Worm (Caenorhabditis elegans) whole organism, young adult: ENCODE data around the gene R05D3.3.

Experiments
- F33H1.4 ChIP-seq: fragments of 200-800 bp; sonication (Bioruptor generic); IDR thresholded peaks from 2 replicates; pipeline ENCODE4 v1.3.6; 2022; ENCODE audit warnings: missing genetic modification reagents, missing genetic modification characterization, missing compliant biosample characterization
- F37B4.10 ChIP-seq: fragments of 200-800 bp; sonication (Bioruptor generic); IDR thresholded peaks from 2 replicates; pipeline ENCODE4 v1.3.6; 2022; ENCODE audit warnings: missing genetic modification characterization, missing compliant biosample characterization
- K12H6.12 ChIP-seq: fragments of 200-800 bp; sonication (Bioruptor generic); optimal IDR thresholded peaks from 2 replicates; lab custom pipeline; 2018; ENCODE audit warnings: mild to moderate bottlenecking, missing genetic modification characterization, missing compliant biosample characterization
- T26A5.8 ChIP-seq: sonication (generic microtip); optimal IDR thresholded peaks from 2 replicates; lab custom pipeline; 2016; ENCODE audit warnings: missing genetic modification characterization, missing compliant biosample characterization
- Y53F4B.3 ChIP-seq: fragments of 200-800 bp; sonication (Bioruptor generic); IDR thresholded peaks from 2 replicates; pipeline ENCODE4 v1.3.6; 2022; ENCODE audit warnings: missing genetic modification reagents, missing genetic modification characterization, missing compliant biosample characterization
- Y53G8AR.9 ChIP-seq: fragments of 200-800 bp; sonication (Bioruptor generic); conservative IDR thresholded peaks from 2 replicates; pipeline ENCODE4 v1.3.6; 2022; ENCODE audit warnings: missing genetic modification reagents, missing genetic modification characterization, missing compliant biosample characterization
- Y67H2A.10 ChIP-seq: fragments of 200-800 bp; sonication (Bioruptor generic); conservative IDR thresholded peaks from 2 replicates; pipeline ENCODE4 v1.3.6; 2022; ENCODE audit warnings: missing genetic modification reagents, missing genetic modification characterization, missing compliant biosample characterization
- ZK185.1 ChIP-seq: sonication (generic microtip); optimal IDR thresholded peaks from 2 replicates; lab custom pipeline; 2016; ENCODE audit warnings: mild to moderate bottlenecking, missing genetic modification characterization, missing compliant biosample characterization; ENCODE audit not compliant: poor library complexity, severe bottlenecking
- akir-1 ChIP-seq: fragments of 200-800 bp; sonication (Bioruptor generic); optimal IDR thresholded peaks from 2 replicates; lab custom pipeline; 2018; ENCODE audit warnings: mild to moderate bottlenecking, missing genetic modification characterization, moderate library complexity, missing compliant biosample characterization
- atf-7 ChIP-seq: sonication (generic microtip); optimal IDR thresholded peaks from 2 replicates; lab custom pipeline; 2017; ENCODE audit warnings: mild to moderate bottlenecking, missing genetic modification characterization, missing compliant biosample characterization
- ceh-40 ChIP-seq: fragments of 200-800 bp; sonication (Bioruptor generic); IDR thresholded peaks from 2 replicates; pipeline ENCODE4 v1.3.6; 2022; ENCODE audit warnings: missing genetic modification characterization, missing compliant biosample characterization
- ceh-58 ChIP-seq: fragments of 200-800 bp; sonication (Bioruptor generic); IDR thresholded peaks from 2 replicates; pipeline ENCODE4 v1.3.6; 2022; ENCODE audit warnings: missing genetic modification characterization, missing compliant biosample characterization
- ceh-91 ChIP-seq: fragments of 200-800 bp; sonication (Bioruptor generic); IDR thresholded peaks from 2 replicates; pipeline ENCODE4 v1.3.6; 2022; ENCODE audit warnings: missing genetic modification reagents, missing genetic modification characterization, missing compliant biosample characterization
- chd-7 ChIP-seq: sonication (generic microtip); optimal IDR thresholded peaks from 2 replicates; lab custom pipeline; 2016; ENCODE audit warnings: mild to moderate bottlenecking, missing genetic modification characterization, moderate library complexity, missing compliant biosample characterization
- die-1 ChIP-seq: sonication (generic microtip); optimal IDR thresholded peaks from 2 replicates; lab custom pipeline; 2016; ENCODE audit warnings: missing genotype, mild to moderate bottlenecking, missing genetic modification characterization, missing compliant biosample characterization
- egrh-3 ChIP-seq: fragments of 200-800 bp; sonication (Bioruptor generic); IDR thresholded peaks from 2 replicates; pipeline ENCODE4 v1.3.6; 2022; ENCODE audit warnings: missing genetic modification reagents, missing genetic modification characterization, missing compliant biosample characterization
- ekl-4 ChIP-seq: fragments of 200-800 bp; sonication (Bioruptor generic); IDR thresholded peaks from 2 replicates; pipeline ENCODE4 v1.3.6; 2022; ENCODE audit warnings: missing genetic modification reagents, missing genetic modification characterization, missing compliant biosample characterization
- gei-17 ChIP-seq: fragments of 200-800 bp; sonication (Bioruptor generic); optimal IDR thresholded peaks from 2 replicates; lab custom pipeline; 2018; ENCODE audit warnings: mild to moderate bottlenecking, missing genetic modification characterization, missing compliant biosample characterization
- him-1 ChIP-seq: sonication (generic microtip); optimal IDR thresholded peaks from 2 replicates; lab custom pipeline; 2016; ENCODE audit warnings: missing genotype, missing genetic modification reagents, missing genetic modification characterization, missing compliant biosample characterization
- hmg-1.2 ChIP-seq: fragments of 200-800 bp; sonication (Bioruptor generic); IDR thresholded peaks from 2 replicates; pipeline ENCODE4 v1.3.6; 2022; ENCODE audit warnings: missing genetic modification reagents, missing genetic modification characterization, missing compliant biosample characterization
- hsf-1 ChIP-seq: fragments of 200-800 bp; sonication (Bioruptor generic); IDR thresholded peaks from 2 replicates; pipeline ENCODE4 v1.3.6; 2022; ENCODE audit warnings: missing genetic modification reagents, missing genetic modification characterization, missing compliant biosample characterization
- lag-1 ChIP-seq: fragments of 200-800 bp; sonication (Bioruptor generic); IDR thresholded peaks from 2 replicates; pipeline ENCODE4 v1.3.6; 2022; ENCODE audit warnings: missing genetic modification reagents, missing genetic modification characterization, missing compliant biosample characterization
- let-526 ChIP-seq: fragments of 200-800 bp; sonication (Bioruptor generic); IDR thresholded peaks from 2 replicates; pipeline ENCODE4 v1.3.6; 2022; ENCODE audit warnings: missing genetic modification reagents, missing genetic modification characterization, missing compliant biosample characterization
- let-607 ChIP-seq, 2 experiments: fragments of 200-800 bp in 1 of 2; sonication (Bioruptor generic) in 1 of 2; sonication (generic microtip) in 1 of 2; optimal IDR thresholded peaks; 2 replicates each; lab custom pipeline; 2016 to 2018; ENCODE audit warnings: mild to moderate bottlenecking in 2 of 2, missing compliant biosample characterization in 2 of 2, missing genetic modification characterization in 2 of 2, moderate library complexity in 2 of 2, missing genotype in 1 of 2
- lin-35 ChIP-seq, 3 experiments: fragments of 150-350 bp in 2 of 3; sonication (generic microtip) in 1 of 3; optimal IDR thresholded peaks; 2 replicates each; lab custom pipeline; 2014 to 2018; ENCODE audit warnings: missing biosample characterization in 3 of 3, missing genetic modification characterization in 3 of 3, missing genetic modification reagents in 3 of 3
- lir-1 ChIP-seq: fragments of 200-800 bp; sonication (Bioruptor generic); conservative IDR thresholded peaks from 2 replicates; pipeline ENCODE4 v1.3.6; 2022; ENCODE audit warnings: missing genetic modification reagents, missing genetic modification characterization, missing compliant biosample characterization
- lsy-27 ChIP-seq: sonication (generic microtip); optimal IDR thresholded peaks from 2 replicates; lab custom pipeline; 2017; ENCODE audit warnings: missing genetic modification characterization, mild to moderate bottlenecking, missing compliant biosample characterization, antibody characterized with exemption, missing genotype, borderline replicate concordance; ENCODE audit not compliant: insufficient read depth
- madf-6 ChIP-seq: fragments of 200-800 bp; sonication (Bioruptor generic); IDR thresholded peaks from 2 replicates; pipeline ENCODE4 v1.3.6; 2022; ENCODE audit warnings: missing genetic modification reagents, missing genetic modification characterization, missing compliant biosample characterization
- nfya-1 ChIP-seq: sonication (generic microtip); optimal IDR thresholded peaks from 2 replicates; lab custom pipeline; 2017; ENCODE audit warnings: antibody characterized with exemption, missing compliant biosample characterization, missing genetic modification characterization, borderline replicate concordance; ENCODE audit not compliant: insufficient read depth
- nfya-2 ChIP-seq: fragments of 200-800 bp; sonication (Bioruptor generic); IDR thresholded peaks from 2 replicates; pipeline ENCODE4 v1.3.6; 2022; ENCODE audit warnings: missing genetic modification reagents, missing genetic modification characterization, missing compliant biosample characterization
- nfyb-1 ChIP-seq: fragments of 200-800 bp; sonication (Bioruptor generic); IDR thresholded peaks from 2 replicates; pipeline ENCODE4 v1.3.6; 2022; ENCODE audit warnings: missing genetic modification reagents, missing genetic modification characterization, missing compliant biosample characterization
- nhr-120 ChIP-seq: fragments of 200-800 bp; sonication (Bioruptor generic); IDR thresholded peaks from 2 replicates; pipeline ENCODE4 v1.3.6; 2022; ENCODE audit warnings: missing genetic modification characterization, missing compliant biosample characterization
- nhr-80 ChIP-seq: sonication (generic microtip); optimal IDR thresholded peaks from 2 replicates; lab custom pipeline; 2016; ENCODE audit warnings: missing genetic modification characterization, missing compliant biosample characterization
- pbrm-1 ChIP-seq: fragments of 200-800 bp; sonication (Bioruptor generic); IDR thresholded peaks from 2 replicates; pipeline ENCODE4 v1.3.6; 2022; ENCODE audit warnings: missing genetic modification reagents, missing genetic modification characterization, missing compliant biosample characterization
- rec-8 ChIP-seq, 2 experiments: sonication (generic microtip); optimal IDR thresholded peaks; 2 replicates each; lab custom pipeline; 2016; ENCODE audit warnings: mild to moderate bottlenecking in 2 of 2, missing genetic modification characterization in 2 of 2, missing genetic modification reagents in 2 of 2, missing genotype in 2 of 2, missing biosample characterization in 1 of 2, missing compliant biosample characterization in 1 of 2, moderate library complexity in 1 of 2
- repo-1 ChIP-seq: sonication (generic microtip); optimal IDR thresholded peaks from 2 replicates; lab custom pipeline; 2017; ENCODE audit warnings: mild to moderate bottlenecking, missing genetic modification characterization, missing compliant biosample characterization
- rpc-1 ChIP-seq, 2 experiments: fragments of 150-350 bp in 1 of 2; sonication (generic microtip) in 1 of 2; optimal IDR thresholded peaks; 2 replicates each; lab custom pipeline; 2014 to 2018; ENCODE audit warnings: missing biosample characterization in 1 of 2, missing genetic modification characterization in 1 of 2, missing genetic modification reagents in 1 of 2, missing genotype in 1 of 2
- sdz-38 ChIP-seq: sonication (generic microtip); optimal IDR thresholded peaks from 2 replicates; lab custom pipeline; 2016; ENCODE audit warnings: missing genotype, missing genetic modification characterization, missing compliant biosample characterization
- sea-2 ChIP-seq: fragments of 200-800 bp; sonication (Bioruptor generic); IDR thresholded peaks from 2 replicates; pipeline ENCODE4 v1.3.6; 2022; ENCODE audit warnings: missing genetic modification characterization, missing compliant biosample characterization
- snpc-4 ChIP-seq, 5 experiments: fragments of 150-350 bp in 1 of 5; sonication (generic microtip) in 4 of 5; optimal IDR thresholded peaks; 2 replicates each; lab custom pipeline; 2014 to 2018; ENCODE audit warnings: missing genetic modification characterization in 5 of 5, missing biosample characterization in 3 of 5, antibody characterized with exemption in 2 of 5, mild to moderate bottlenecking in 2 of 5, missing compliant biosample characterization in 2 of 5, missing genotype in 2 of 5, moderate library complexity in 2 of 5, missing genetic modification reagents in 1 of 5
- somi-1 ChIP-seq: fragments of 200-800 bp; sonication (Bioruptor generic); optimal IDR thresholded peaks from 2 replicates; lab custom pipeline; 2018; ENCODE audit warnings: mild to moderate bottlenecking, missing genetic modification characterization, missing compliant biosample characterization
- tbp1 ChIP-seq: fragments of 200-800 bp; sonication (Bioruptor generic); optimal IDR thresholded peaks from 2 replicates; lab custom pipeline; 2018; ENCODE audit warnings: mild to moderate bottlenecking, missing genetic modification characterization, missing compliant biosample characterization
- unc-130 ChIP-seq: sonication (generic microtip); optimal IDR thresholded peaks from 2 replicates; lab custom pipeline; 2016; ENCODE audit warnings: missing genetic modification reagents, missing genetic modification characterization, missing compliant biosample characterization
- unc-62 ChIP-seq: fragments of 150-350 bp; optimal IDR thresholded peaks from 2 replicates; lab custom pipeline; 2014; ENCODE audit warnings: missing biosample characterization, missing genetic modification reagents, missing genetic modification characterization
- zfh-2 ChIP-seq: fragments of 200-800 bp; sonication (Bioruptor generic); conservative IDR thresholded peaks from 2 replicates; pipeline ENCODE4 v1.3.6; 2022; ENCODE audit warnings: missing genetic modification reagents, missing genetic modification characterization, missing compliant biosample characterization
- ztf-18 ChIP-seq: sonication (generic microtip); optimal IDR thresholded peaks from 2 replicates; lab custom pipeline; 2016; ENCODE audit warnings: missing genotype, mild to moderate bottlenecking, missing genetic modification characterization, missing compliant biosample characterization

R05D3.3 gene

ce11 chrIII:8356407-8356881, 7.4 kb upstream of the R05D3.3 start (continued):
- peak; percentile 80; the same call in 1 of the 2 replicates for TF ChIP-seq hmg-1.2 (GFP tag; lab: Robert Waterston, UW)
- TF ChIP-seq tbp1 (GFP tag; lab: Kevin White, UChicago) = no peak
- peak in 1 of 2 experiments; percentile 44 for TF ChIP-seq let-607 (tag; optimal IDR thresholded peaks at IDR 0.05; lab: Kevin White, UChicago)
- TF ChIP-seq ceh-91 (GFP tag; lab: Robert Waterston, UW) = no peak
- TF ChIP-seq ZK185.1 (tag; lab: Kevin White, UChicago) = peak; percentile 53
- TF ChIP-seq ceh-58 (GFP tag; lab: Robert Waterston, UW) = no peak
- TF ChIP-seq zfh-2 (GFP tag; lab: Robert Waterston, UW) = peak; percentile 43; the same call in 1 of the 2 replicates
- TF ChIP-seq T26A5.8 = no peak
- TF ChIP-seq madf-6 (GFP tag; lab: Robert Waterston, UW) = peak; percentile 29
- no peak for TF ChIP-seq Y67H2A.10 (GFP tag; lab: Robert Waterston, UW)
- 0 out of 2 replicates have a peak, but pooled peaks have one; percentile 40 for TF ChIP-seq Y53G8AR.9 (GFP tag; lab: Robert Waterston, UW)
- peak; percentile 20 for TF ChIP-seq ztf-18 (tag; lab: Kevin White, UChicago)
- TF ChIP-seq K12H6.12 (tag; lab: Kevin White, UChicago) = peak; percentile 73
- no peak for TF ChIP-seq snpc-4 (GFP tag; optimal IDR thresholded peaks at IDR 0.05; lab: Kevin White, UChicago)
- peak in 3 of 4 experiments; percentile 5 to 46 (median 39) for TF ChIP-seq snpc-4 (tag; optimal IDR thresholded peaks at IDR 0.05; lab: Kevin White, UChicago)
- no peak for TF ChIP-seq nfya-1 (tag; lab: Kevin White, UChicago)
- TF ChIP-seq him-1 (tag; lab: Kevin White, UChicago) = no peak
- no peak for TF ChIP-seq lir-1
- TF ChIP-seq pbrm-1 (GFP tag; lab: Robert Waterston, UW) = no peak
- peak; percentile 24 for TF ChIP-seq chd-7 (tag; lab: Kevin White, UChicago)
- no peak for TF ChIP-seq Y53F4B.3 (GFP tag; lab: Robert Waterston, UW)
- TF ChIP-seq die-1 (tag; lab: Kevin White, UChicago) = peak; percentile 22
- TF ChIP-seq rec-8 (tag; optimal IDR thresholded peaks at IDR 0.05; lab: Kevin White, UChicago) = no peak
- TF ChIP-seq atf-7 = no peak
- TF ChIP-seq unc-62 (GFP tag; lab: Kevin White, UChicago) = no peak
- peak; percentile 8 for TF ChIP-seq gei-17 (GFP tag; lab: Kevin White, UChicago)
- peak; percentile 65; the same call in 1 of the 2 replicates for TF ChIP-seq ekl-4
- TF ChIP-seq F33H1.4 = peak; percentile 22; the same call in 1 of the 2 replicates
- TF ChIP-seq sea-2 (GFP tag; lab: Robert Waterston, UW) = no peak
- no peak for TF ChIP-seq nhr-120 (GFP tag; lab: Robert Waterston, UW)
- no peak for TF ChIP-seq nfya-2 (GFP tag; lab: Robert Waterston, UW)
- TF ChIP-seq lsy-27 (tag; lab: Kevin White, UChicago) = no peak
- TF ChIP-seq unc-130 (GFP tag; lab: Kevin White, UChicago) = no peak
- no peak for TF ChIP-seq akir-1 (GFP tag; lab: Kevin White, UChicago)
- 0 out of 2 replicates have a peak, but pooled peaks have one; percentile 16 for TF ChIP-seq egrh-3 (GFP tag; lab: Robert Waterston, UW)
- no peak for TF ChIP-seq rpc-1 (optimal IDR thresholded peaks at IDR 0.05; lab: Kevin White, UChicago)
- TF ChIP-seq rpc-1 (tag; optimal IDR thresholded peaks at IDR 0.05; lab: Kevin White, UChicago) = no peak
- TF ChIP-seq ceh-40 (GFP tag; lab: Robert Waterston, UW) = no peak
- no peak for TF ChIP-seq lag-1 (GFP tag; lab: Robert Waterston, UW)
- TF ChIP-seq repo-1 (tag; lab: Kevin White, UChicago) = peak; percentile 34
- TF ChIP-seq nhr-80 (tag; lab: Kevin White, UChicago) = peak; percentile 78
- peak; percentile 39 for TF ChIP-seq somi-1
- TF ChIP-seq hsf-1 = no peak; the same call in 1 of the 2 replicates
- TF ChIP-seq lin-35 (GFP tag; optimal IDR thresholded peaks at IDR 0.05; lab: Kevin White, UChicago) = peak in 1 of 3 experiments; percentile 50
- TF ChIP-seq let-526 = no peak
- TF ChIP-seq nfyb-1 = 0 out of 2 replicates have a peak, but pooled peaks have one; percentile 54
- no peak for TF ChIP-seq F37B4.10 (GFP tag; lab: Robert Waterston, UW)
- TF ChIP-seq sdz-38 (tag; lab: Kevin White, UChicago) = no peak
